Worm (Caenorhabditis elegans) whole organism, L1 larva: ENCODE results near the gene F32D8.11.

ENCODE experiments used
- C04F5.9 ChIP-seq: sonication (generic microtip); optimal IDR thresholded peaks from 2 replicates; lab custom pipeline; 2016; ENCODE audit warnings: missing genetic modification characterization, missing compliant biosample characterization
- C16A3.4 ChIP-seq: fragments of 150-350 bp; optimal IDR thresholded peaks from 2 replicates; lab custom pipeline; 2014; ENCODE audit warnings: missing biosample characterization, missing genetic modification characterization
- F16B12.6 ChIP-seq: fragments of 150-350 bp; optimal IDR thresholded peaks from 2 replicates; lab custom pipeline; 2014; ENCODE audit warnings: missing biosample characterization, missing genetic modification characterization
- blmp-1 ChIP-seq: fragments of 150-350 bp; optimal IDR thresholded peaks from 2 replicates; lab custom pipeline; 2014; ENCODE audit warnings: missing biosample characterization, missing genetic modification characterization
- ceh-82 ChIP-seq, 3 experiments: fragments of 150-350 bp in 1 of 3; sonication (generic microtip) in 2 of 3; optimal IDR thresholded peaks; 2 replicates each; lab custom pipeline; 2014 to 2017; ENCODE audit warnings: missing biosample characterization in 3 of 3, missing genetic modification characterization in 3 of 3
- ceh-88 ChIP-seq: fragments of 200-800 bp; sonication (Bioruptor generic); IDR thresholded peaks from 2 replicates; pipeline ENCODE4 v1.3.6; 2022; ENCODE audit warnings: missing genetic modification characterization, missing compliant biosample characterization
- dsc-1 ChIP-seq: sonication (generic microtip); optimal IDR thresholded peaks from 2 replicates; lab custom pipeline; 2016; ENCODE audit warnings: mild to moderate bottlenecking, missing genetic modification characterization, missing compliant biosample characterization
- efl-1 ChIP-seq, 4 experiments: fragments of 150-350 bp; optimal IDR thresholded peaks in 3 of 4; peaks in 1 of 4; 1 replicate in 1 of 4; 2 replicates in 3 of 4; lab custom pipeline; 2014; ENCODE audit warnings: missing biosample characterization in 2 of 4, missing genetic modification characterization in 2 of 4, missing genetic modification reagents in 2 of 4
- elt-2 ChIP-seq: sonication (generic microtip); optimal IDR thresholded peaks from 2 replicates; lab custom pipeline; 2016; ENCODE audit warnings: missing genetic modification characterization, mild to moderate bottlenecking, inconsistent platforms, missing compliant biosample characterization, missing genetic modification reagents
- fkh-10 ChIP-seq: sonication (generic microtip); optimal IDR thresholded peaks from 2 replicates; lab custom pipeline; 2017; ENCODE audit warnings: missing biosample characterization, missing genetic modification reagents, missing genetic modification characterization
- fkh-4 ChIP-seq: sonication (generic microtip); optimal IDR thresholded peaks from 2 replicates; lab custom pipeline; 2016; ENCODE audit warnings: missing compliant biosample characterization, missing genetic modification characterization, borderline replicate concordance
- grh-1 ChIP-seq: fragments of 200-800 bp; sonication (Bioruptor generic); IDR thresholded peaks from 2 replicates; pipeline ENCODE4 v1.3.6; 2022; ENCODE audit warnings: missing genetic modification reagents, missing genetic modification characterization, missing compliant biosample characterization
- hlh-17 ChIP-seq: fragments of 200-800 bp; sonication (Bioruptor generic); optimal IDR thresholded peaks from 2 replicates; lab custom pipeline; 2018; ENCODE audit warnings: missing genetic modification characterization, mild to moderate bottlenecking, missing compliant biosample characterization, moderate library complexity, borderline replicate concordance
- hpl-2 ChIP-seq: fragments of 150-350 bp; optimal IDR thresholded peaks from 2 replicates; lab custom pipeline; 2014; ENCODE audit warnings: missing biosample characterization, missing genetic modification reagents, missing genetic modification characterization
- irx-1 ChIP-seq: sonication (generic microtip); optimal IDR thresholded peaks from 2 replicates; lab custom pipeline; 2016; ENCODE audit warnings: missing genetic modification characterization, missing compliant biosample characterization
- lin-14 ChIP-seq: fragments of 200-800 bp; sonication (Bioruptor generic); optimal IDR thresholded peaks from 2 replicates; lab custom pipeline; 2018; ENCODE audit warnings: mild to moderate bottlenecking, missing genetic modification characterization, moderate library complexity, missing compliant biosample characterization
- lin-15B ChIP-seq: fragments of 150-350 bp; sonication (generic microtip); optimal IDR thresholded peaks from 3 replicates; lab custom pipeline; 2014; ENCODE audit warnings: missing biosample characterization, missing genetic modification characterization
- lsy-2 ChIP-seq, 2 experiments: fragments of 150-350 bp; optimal IDR thresholded peaks; 2 replicates each; lab custom pipeline; 2014; ENCODE audit warnings: missing biosample characterization in 2 of 2, missing genetic modification characterization in 2 of 2
- mab-9 ChIP-seq: fragments of 200-800 bp; sonication (Bioruptor generic); IDR thresholded peaks from 2 replicates; pipeline ENCODE4 v1.3.6; 2022; ENCODE audit warnings: missing genetic modification reagents, missing genetic modification characterization, missing compliant biosample characterization
- mef-2 ChIP-seq: fragments of 150-350 bp; optimal IDR thresholded peaks from 2 replicates; lab custom pipeline; 2014; ENCODE audit warnings: missing biosample characterization, missing genetic modification characterization
- mep-1 ChIP-seq: fragments of 150-350 bp; optimal IDR thresholded peaks from 2 replicates; lab custom pipeline; 2014; ENCODE audit warnings: missing biosample characterization, missing genetic modification characterization
- nhr-19 ChIP-seq: fragments of 200-800 bp; sonication (Bioruptor generic); conservative IDR thresholded peaks from 2 replicates; pipeline ENCODE4 v1.3.6; 2022; ENCODE audit warnings: missing genetic modification characterization, missing compliant biosample characterization
- nhr-20 ChIP-seq: sonication (generic microtip); optimal IDR thresholded peaks from 2 replicates; lab custom pipeline; 2016; ENCODE audit warnings: mild to moderate bottlenecking, missing genetic modification characterization, missing compliant biosample characterization
- nhr-28 ChIP-seq: fragments of 150-350 bp; optimal IDR thresholded peaks from 2 replicates; lab custom pipeline; 2014; ENCODE audit warnings: missing biosample characterization, missing genetic modification characterization
- nhr-71 ChIP-seq: sonication (generic microtip); optimal IDR thresholded peaks from 2 replicates; lab custom pipeline; 2016; ENCODE audit warnings: mild to moderate bottlenecking, missing genetic modification characterization, moderate library complexity, missing compliant biosample characterization
- nhr-84 ChIP-seq: sonication (generic microtip); optimal IDR thresholded peaks from 2 replicates; lab custom pipeline; 2017; ENCODE audit warnings: missing biosample characterization, missing genetic modification characterization
- nhr-85 ChIP-seq: sonication (generic microtip); peaks from one replicate; lab custom pipeline; 2016; ENCODE audit warnings: missing genetic modification characterization, inconsistent platforms, missing compliant biosample characterization
- pqm-1 ChIP-seq: sonication (generic microtip); optimal IDR thresholded peaks from 3 replicates; lab custom pipeline; 2017; ENCODE audit warnings: missing biosample characterization, missing genetic modification characterization
- rnt-1 ChIP-seq: sonication (generic microtip); optimal IDR thresholded peaks from 2 replicates; lab custom pipeline; 2016; ENCODE audit warnings: mild to moderate bottlenecking, missing genetic modification characterization, moderate library complexity, missing compliant biosample characterization
- tbx-2 ChIP-seq: sonication (generic microtip); optimal IDR thresholded peaks from 2 replicates; lab custom pipeline; 2016; ENCODE audit warnings: missing genetic modification characterization, missing compliant biosample characterization
- unc-130 ChIP-seq: fragments of 150-350 bp; optimal IDR thresholded peaks from 2 replicates; lab custom pipeline; 2017; ENCODE audit warnings: missing biosample characterization, missing genetic modification characterization, inconsistent platforms
- unc-62 ChIP-seq: fragments of 150-350 bp; optimal IDR thresholded peaks from 2 replicates; lab custom pipeline; 2014; ENCODE audit warnings: missing biosample characterization, missing genetic modification reagents, missing genetic modification characterization
- unc-98 ChIP-seq: fragments of 200-800 bp; sonication (Bioruptor generic); IDR thresholded peaks from 2 replicates; pipeline ENCODE4 v1.3.6; 2022; ENCODE audit warnings: missing genetic modification characterization, missing compliant biosample characterization
- vab-15 ChIP-seq: sonication (generic microtip); optimal IDR thresholded peaks from 2 replicates; lab custom pipeline; 2017; ENCODE audit warnings: missing genotype, mild to moderate bottlenecking, missing genetic modification characterization, missing compliant biosample characterization
- zag-1 ChIP-seq: fragments of 150-350 bp; optimal IDR thresholded peaks from 2 replicates; lab custom pipeline; 2014; ENCODE audit warnings: missing biosample characterization, missing genetic modification characterization
- ztf-4 ChIP-seq: fragments of 150-350 bp; optimal IDR thresholded peaks from 2 replicates; lab custom pipeline; 2014; ENCODE audit warnings: missing biosample characterization, missing genetic modification characterization

Gene F32D8.11

ce11 chrV:10855363-10855762 is 33.6 kb downstream of the F32D8.11 start:
- TF ChIP-seq blmp-1 (tag; lab: Kevin White, UChicago) (no peak), hlh-17 (GFP tag; lab: Kevin White, UChicago) (no peak), mab-9 (no peak), nhr-85 (no peak), nhr-20 (tag; lab: Kevin White, UChicago) (peak; percentile 24), mep-1 (tag; lab: Kevin White, UChicago) (no peak), elt-2 (peak; percentile 63), irx-1 (tag; lab: Kevin White, UChicago) (no peak), unc-62 (GFP tag; lab: Kevin White, UChicago) (no peak), rnt-1 (tag; lab: Kevin White, UChicago) (no peak), C16A3.4 (tag; lab: Kevin White, UChicago) (no peak), tbx-2 (no peak), C04F5.9 (tag; lab: Kevin White, UChicago) (no peak), vab-15 (tag; lab: Kevin White, UChicago) (no peak), zag-1 (tag; lab: Kevin White, UChicago) (no peak), pqm-1 (tag; lab: Kevin White, UChicago) (peak; percentile 10), lin-14 (GFP tag; lab: Kevin White, UChicago) (peak; percentile 6)

- TF ChIP-seq nhr-28 (no peak), lin-14 (GFP tag; lab: Kevin White, UChicago) (peak; percentile 12), grh-1 (GFP tag; lab: Robert Waterston, UW) (no peak), efl-1 (optimal IDR thresholded peaks at IDR 0.05; lab: Kevin White, UChicago) (no peak), efl-1 (GFP tag; optimal IDR thresholded peaks at IDR 0.05 in 1 of 2; lab: Kevin White, UChicago) (no peak), ztf-4 (tag; lab: Kevin White, UChicago) (no peak), lsy-2 (tag; optimal IDR thresholded peaks at IDR 0.05; lab: Kevin White, UChicago) (no peak), fkh-10 (GFP tag; lab: Kevin White, UChicago) (peak; percentile 52), elt-2 (no peak), nhr-19 (GFP tag; lab: Robert Waterston, UW) (no peak)
Measured at ce11 chrV:10854197-10854596, 34.7 kb downstream of the F32D8.11 start.

DNA sequence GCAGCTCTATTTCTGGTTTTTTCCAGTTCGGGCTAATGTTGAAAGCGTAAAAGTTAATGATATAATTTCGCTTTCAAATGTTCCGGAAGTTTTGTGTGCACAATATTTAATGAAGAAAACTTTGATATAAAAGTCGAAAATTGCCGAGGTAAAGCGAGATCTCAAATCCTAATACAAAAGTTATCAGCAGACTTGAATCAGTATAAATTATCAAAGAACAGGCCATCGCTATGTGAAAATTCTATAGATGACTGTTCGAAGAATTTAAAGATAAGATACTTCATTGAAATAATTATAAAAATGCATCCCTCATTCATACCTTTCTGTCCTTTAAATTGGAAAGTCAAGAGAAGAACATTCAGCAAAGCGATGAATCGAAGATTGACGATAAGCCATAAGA is 42.0 kb downstream of the F32D8.11 start, which contains the start of gene C29A12.6:
Gene C29A12.6, plus strand, starts transcription at position 301 of the 400 bp plus-strand sequence.
- TF ChIP-seq nhr-71 (tag; lab: Kevin White, UChicago) (no peak), hlh-17 (GFP tag; lab: Kevin White, UChicago) (no peak), blmp-1 (tag; lab: Kevin White, UChicago) (no peak)
- TF ChIP-seq, all 84 proteins: peak for 0

DNA sequence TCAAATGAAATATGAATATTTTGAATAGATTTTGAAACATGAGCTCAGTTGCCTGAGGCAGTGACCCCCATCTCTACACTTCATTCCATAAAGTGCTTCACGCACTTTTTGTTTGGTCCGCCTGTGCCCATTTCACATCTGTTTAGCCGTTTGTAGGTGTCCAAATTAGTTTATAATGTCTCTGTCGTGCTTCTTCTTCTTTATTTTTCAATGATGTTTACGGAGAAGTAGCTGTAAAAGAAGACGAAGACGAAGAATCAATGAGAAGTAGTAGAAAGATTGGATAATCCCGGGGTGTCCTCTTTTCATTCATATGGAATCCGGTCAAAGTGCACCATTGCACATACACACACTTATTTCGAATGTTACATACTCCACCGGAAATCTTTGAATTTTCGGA is 49.5 kb downstream of the F32D8.11 start:
- TF ChIP-seq lin-15B (no peak), lin-14 (GFP tag; lab: Kevin White, UChicago) (peak; percentile 8), fkh-4 (tag; lab: Kevin White, UChicago) (no peak), nhr-84 (tag; lab: Kevin White, UChicago) (no peak)

DNA sequence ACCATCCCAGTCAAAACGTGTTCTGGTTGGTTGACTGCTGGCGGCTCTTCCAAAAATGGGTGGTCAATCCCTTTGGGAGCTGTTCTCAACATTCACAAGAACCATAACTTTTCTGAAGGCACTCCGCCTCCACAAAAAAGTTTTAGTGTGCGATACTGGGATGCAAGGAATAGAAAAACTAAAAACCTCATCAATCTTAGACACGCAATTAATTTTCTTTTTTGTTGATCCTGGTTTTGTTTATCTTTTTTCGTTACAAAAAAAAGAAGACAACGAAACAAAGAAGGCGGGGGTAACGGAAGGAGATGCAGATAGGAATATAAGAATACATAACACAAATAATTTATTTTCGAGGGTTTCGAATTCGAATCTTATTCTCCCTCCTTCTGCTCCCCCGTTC is 50.7 kb downstream of the F32D8.11 start:
- TF ChIP-seq lin-14 (GFP tag; lab: Kevin White, UChicago) (peak; percentile 27), unc-98 (GFP tag; lab: Robert Waterston, UW) (no peak), hpl-2 (GFP tag; lab: Kevin White, UChicago) (no peak), unc-130 (tag; lab: Kevin White, UChicago) (no peak), ceh-82 (tag; optimal IDR thresholded peaks at IDR 0.05; lab: Kevin White, UChicago) (no peak), F16B12.6 (tag; lab: Kevin White, UChicago) (no peak), dsc-1 (tag; lab: Kevin White, UChicago) (no peak), mef-2 (no peak), ceh-88 (GFP tag; lab: Robert Waterston, UW) (no peak)
